Fruit fly (Drosophila melanogaster) whole organism, prepupa: ENCODE measurements around the gene GstD5.

Experiments
- Blimp-1 ChIP-seq: fragments of 200-800 bp; sonication (Bioruptor generic); optimal IDR thresholded peaks from 3 replicates; lab custom pipeline; 2017; ENCODE audit warnings: missing biosample characterization, missing genetic modification characterization, mild to moderate bottlenecking, moderate library complexity, missing genetic modification reagents
- CG10669 ChIP-seq: fragments of 200-800 bp; sonication (Bioruptor generic); optimal IDR thresholded peaks from 3 replicates; lab custom pipeline; 2018; ENCODE audit warnings: missing biosample characterization, mild to moderate bottlenecking, missing genetic modification characterization, moderate library complexity
- CG11294 ChIP-seq: fragments of 200-800 bp; sonication (Bioruptor generic); IDR thresholded peaks from 2 replicates; pipeline ENCODE4 v1.3.6; 2022; ENCODE audit warnings: missing biosample characterization, missing genetic modification characterization
- CG11762 ChIP-seq: fragments of 200-800 bp; sonication (Bioruptor generic); optimal IDR thresholded peaks from 3 replicates; lab custom pipeline; 2016; ENCODE audit warnings: missing biosample characterization, missing genetic modification characterization; ENCODE audit not compliant: insufficient read depth
- CG11902 ChIP-seq: fragments of 200-800 bp; sonication (Bioruptor generic); optimal IDR thresholded peaks from 3 replicates; lab custom pipeline; 2016; ENCODE audit warnings: missing biosample characterization, missing genetic modification characterization
- CG15336 ChIP-seq: fragments of 200-800 bp; sonication (Bioruptor generic); IDR thresholded peaks from 2 replicates; pipeline ENCODE4 v1.3.6; 2022; ENCODE audit warnings: missing biosample characterization, missing genetic modification characterization
- CG1621 ChIP-seq: fragments of 200-800 bp; sonication (Bioruptor generic); optimal IDR thresholded peaks from 3 replicates; lab custom pipeline; 2018; ENCODE audit warnings: missing biosample characterization, mild to moderate bottlenecking, missing genetic modification characterization
- CG3032 ChIP-seq: fragments of 200-800 bp; optimal IDR thresholded peaks from 2 replicates; lab custom pipeline; 2019; ENCODE audit warnings: missing biosample characterization, mild to moderate bottlenecking, missing genetic modification characterization, moderate library complexity
- CG31627 ChIP-seq: fragments of 200-800 bp; sonication (Bioruptor generic); optimal IDR thresholded peaks from 3 replicates; lab custom pipeline; 2016; ENCODE audit warnings: missing biosample characterization, missing genetic modification characterization
- CG3919 ChIP-seq: fragments of 200-800 bp; sonication (Bioruptor generic); optimal IDR thresholded peaks from 3 replicates; lab custom pipeline; 2016; ENCODE audit warnings: missing biosample characterization, missing genetic modification characterization
- CG4318 ChIP-seq: fragments of 200-800 bp; sonication (Bioruptor generic); optimal IDR thresholded peaks from 3 replicates; lab custom pipeline; 2017; ENCODE audit warnings: missing biosample characterization, mild to moderate bottlenecking, missing genetic modification characterization
- CG6792 ChIP-seq: fragments of 200-800 bp; sonication (Bioruptor generic); optimal IDR thresholded peaks from 3 replicates; lab custom pipeline; 2016; ENCODE audit warnings: missing biosample characterization, missing genetic modification characterization
- CG6854 ChIP-seq: fragments of 200-800 bp; sonication (Bioruptor generic); optimal IDR thresholded peaks from 2 replicates; lab custom pipeline; 2017; ENCODE audit warnings: missing biosample characterization, mild to moderate bottlenecking, missing genetic modification characterization
- CG8119 ChIP-seq: fragments of 200-800 bp; sonication (Bioruptor generic); IDR thresholded peaks from 3 replicates; pipeline ENCODE4 v1.3.6; 2022; ENCODE audit warnings: missing biosample characterization, missing genetic modification characterization
- CG8319 ChIP-seq: fragments of 200-800 bp; sonication (Bioruptor generic); optimal IDR thresholded peaks from 3 replicates; lab custom pipeline; 2016; ENCODE audit warnings: missing biosample characterization, missing genetic modification characterization
- CG8632 ChIP-seq: fragments of 200-800 bp; sonication (Bioruptor generic); optimal IDR thresholded peaks from 3 replicates; lab custom pipeline; 2016; ENCODE audit warnings: missing biosample characterization, missing genetic modification characterization
- CG9139 ChIP-seq: fragments of 200-800 bp; sonication (Bioruptor generic); optimal IDR thresholded peaks from 3 replicates; lab custom pipeline; 2017; ENCODE audit warnings: missing biosample characterization, mild to moderate bottlenecking, missing genetic modification characterization
- Eip78C ChIP-seq: fragments of 200-800 bp; sonication (Bioruptor generic); peaks from one replicate; lab custom pipeline; 2016; ENCODE audit warnings: missing biosample characterization, missing genetic modification characterization
- Ets96B ChIP-seq: fragments of 200-800 bp; optimal IDR thresholded peaks from 2 replicates; lab custom pipeline; 2019; ENCODE audit warnings: missing biosample characterization, mild to moderate bottlenecking, missing genetic modification characterization, moderate library complexity
- Gug ChIP-seq: fragments of 200-800 bp; sonication (Bioruptor generic); IDR thresholded peaks from 2 replicates; pipeline ENCODE4 v1.3.6; 2022; ENCODE audit warnings: missing biosample characterization, missing genetic modification characterization
- Hr4 ChIP-seq: fragments of 200-800 bp; sonication (Bioruptor generic); optimal IDR thresholded peaks from 3 replicates; lab custom pipeline; 2016; ENCODE audit warnings: missing biosample characterization, missing genetic modification characterization
- Lpt ChIP-seq: fragments of 200-800 bp; sonication (Bioruptor generic); optimal IDR thresholded peaks from 3 replicates; lab custom pipeline; 2016; ENCODE audit warnings: missing biosample characterization, missing genetic modification characterization
- Met ChIP-seq: fragments of 200-800 bp; sonication (Bioruptor generic); optimal IDR thresholded peaks from 3 replicates; lab custom pipeline; 2016; ENCODE audit warnings: missing biosample characterization, missing genetic modification characterization
- OdsH ChIP-seq: fragments of 200-800 bp; sonication (Bioruptor generic); optimal IDR thresholded peaks from 3 replicates; lab custom pipeline; 2016; ENCODE audit warnings: missing biosample characterization, missing genetic modification characterization
- Smox ChIP-seq: fragments of 200-800 bp; sonication (Bioruptor generic); optimal IDR thresholded peaks from 3 replicates; lab custom pipeline; 2016; ENCODE audit warnings: missing biosample characterization, missing genetic modification characterization
- Sox102F ChIP-seq: fragments of 200-800 bp; sonication (Bioruptor generic); optimal IDR thresholded peaks from 2 replicates; lab custom pipeline; 2016; ENCODE audit warnings: missing biosample characterization, mild to moderate bottlenecking, missing genetic modification characterization
- Sox14 ChIP-seq: fragments of 200-800 bp; sonication (Bioruptor generic); optimal IDR thresholded peaks from 3 replicates; lab custom pipeline; 2016; ENCODE audit warnings: missing biosample characterization, missing genetic modification characterization
- cyc ChIP-seq: fragments of 200-800 bp; sonication (Bioruptor generic); optimal IDR thresholded peaks from 3 replicates; lab custom pipeline; 2016; ENCODE audit warnings: missing biosample characterization, missing genetic modification characterization
- dsx ChIP-seq: fragments of 200-800 bp; optimal IDR thresholded peaks from 3 replicates; lab custom pipeline; 2019; ENCODE audit warnings: missing biosample characterization, mild to moderate bottlenecking, missing genetic modification characterization, moderate library complexity; ENCODE audit not compliant: poor library complexity, severe bottlenecking
- eg ChIP-seq: fragments of 200-800 bp; sonication (Bioruptor generic); IDR thresholded peaks from 3 replicates; pipeline ENCODE4 v1.3.6; 2022; ENCODE audit warnings: missing biosample characterization, missing genetic modification characterization
- esn ChIP-seq: fragments of 200-800 bp; sonication (Bioruptor generic); optimal IDR thresholded peaks from 2 replicates; lab custom pipeline; 2016; ENCODE audit warnings: missing biosample characterization, mild to moderate bottlenecking, missing genetic modification characterization, moderate library complexity
- fd59A ChIP-seq: fragments of 200-800 bp; sonication (Bioruptor generic); optimal IDR thresholded peaks from 2 replicates; lab custom pipeline; 2017; ENCODE audit warnings: missing biosample characterization, mild to moderate bottlenecking, missing genetic modification characterization, missing genetic modification reagents
- salr ChIP-seq, 2 experiments: fragments of 200-800 bp; sonication (Bioruptor generic); optimal IDR thresholded peaks; 3 replicates each; lab custom pipeline; 2016 to 2018; ENCODE audit warnings: missing biosample characterization in 2 of 2, missing genetic modification characterization in 2 of 2, mild to moderate bottlenecking in 1 of 2
- spab ChIP-seq: fragments of 200-800 bp; sonication (Bioruptor generic); optimal IDR thresholded peaks from 2 replicates; lab custom pipeline; 2017; ENCODE audit warnings: missing biosample characterization, mild to moderate bottlenecking, missing genetic modification characterization, missing genetic modification reagents

The GstD5 gene

dm6 chr3R:12413274-12413958 is 37.9 kb downstream of the GstD5 start, which contains the start of the genes Dip-C and pps:
Gene Dip-C (minus strand): TSS chr3R:12413759.
Gene pps (plus strand): TSS chr3R:12413828.
- TF ChIP-seq CG8632 (GFP tag; lab: Kevin White, UChicago) (no peak), CG9139 (GFP tag; lab: Kevin White, UChicago) (no peak), Sox14 (peak; percentile 63), CG6854 (GFP tag; lab: Kevin White, UChicago) (peak; percentile 51), esn (GFP tag; lab: Kevin White, UChicago) (peak; percentile 32), dsx (GFP tag; lab: Kevin White, UChicago) (no peak), CG3032 (tag; lab: Kevin White, UChicago) (peak; percentile 10), CG6792 (GFP tag; lab: Kevin White, UChicago) (no peak)
- TF ChIP-seq, all 60 proteins: peak for 4

- no peak for TF ChIP-seq Blimp-1 (GFP tag; lab: Kevin White, UChicago)
- TF ChIP-seq esn (GFP tag; lab: Kevin White, UChicago), result peak; percentile 28
- TF ChIP-seq, all 60 proteins: peak for 1
These were observed 46.9 kb downstream of the GstD5 start, which contains the start of the genes Scgbeta and CG17202 for dm6 chr3R:12422379-12422975. Gene Scgbeta (minus strand): TSS chr3R:12422429. Gene CG17202 (plus strand): TSS chr3R:12422768.

dm6 chr3R:12423997-12424396 is 48.5 kb downstream of the GstD5 start:
- TF ChIP-seq Met (GFP tag; lab: Kevin White, UChicago), result no peak
- no peak for TF ChIP-seq CG8319 (GFP tag; lab: Kevin White, UChicago)
- no peak for TF ChIP-seq CG10669 (GFP tag; lab: Kevin White, UChicago)
- no peak for TF ChIP-seq CG11762 (GFP tag; lab: Kevin White, UChicago)
- no peak for TF ChIP-seq CG3919 (GFP tag; lab: Kevin White, UChicago)
- TF ChIP-seq OdsH, result no peak
- TF ChIP-seq Hr4 (GFP tag; lab: Kevin White, UChicago), result no peak
- TF ChIP-seq CG11902 (GFP tag; lab: Kevin White, UChicago), result no peak
- no peak for TF ChIP-seq CG15336 (GFP tag; lab: Robert Waterston, UW)

- TF ChIP-seq CG3919 (GFP tag; lab: Kevin White, UChicago) (no peak), CG15336 (GFP tag; lab: Robert Waterston, UW) (no peak), Lpt (GFP tag; lab: Kevin White, UChicago) (no peak), Sox102F (no peak), spab (GFP tag; lab: Kevin White, UChicago) (no peak), eg (GFP tag; lab: Robert Waterston, UW) (no peak), Met (GFP tag; lab: Kevin White, UChicago) (no peak), CG31627 (GFP tag; lab: Kevin White, UChicago) (peak; percentile 29), Ets96B (tag; lab: Kevin White, UChicago) (no peak), CG4318 (no peak), Smox (GFP tag; lab: Kevin White, UChicago) (no peak), salr (GFP tag; optimal IDR thresholded peaks at IDR 0.05; lab: Kevin White, UChicago) (no peak), CG11294 (GFP tag; lab: Robert Waterston, UW) (no peak), cyc (no peak), fd59A (GFP tag; lab: Kevin White, UChicago) (no peak), CG1621 (tag; lab: Kevin White, UChicago) (peak; percentile 20), esn (GFP tag; lab: Kevin White, UChicago) (peak; percentile 17), CG8119 (GFP tag; lab: Robert Waterston, UW) (no peak), Gug (GFP tag; lab: Robert Waterston, UW) (no peak), Eip78C (GFP tag; lab: Kevin White, UChicago) (peak; percentile 69), CG3032 (tag; lab: Kevin White, UChicago) (peak; percentile 5)
These were observed 50.2 kb downstream of the GstD5 start, which contains the start of gene Pp1-87B for dm6 chr3R:12425510-12426309. Gene Pp1-87B (minus strand): TSS chr3R:12425917.
